Fruit fly (Drosophila melanogaster) whole organism, adult: Measurements from ENCODE around the gene CAH3.
A peak's percentile ranks its signal among the peaks of the same experiment; 100 is the strongest.

ENCODE experiments used
- CG11617 ChIP-seq: fragments of 200-800 bp; sonication (Bioruptor generic); optimal IDR thresholded peaks from 2 replicates; lab custom pipeline; 2017; ENCODE audit warnings: mild to moderate bottlenecking, missing biosample characterization, missing genetic modification reagents, missing genetic modification characterization
- CG12768 ChIP-seq: fragments of 200-800 bp; sonication (Bioruptor generic); optimal IDR thresholded peaks from 2 replicates; lab custom pipeline; 2017; ENCODE audit warnings: missing biosample characterization, missing genetic modification characterization, mild to moderate bottlenecking, moderate library complexity, missing genetic modification reagents
- CG14711 ChIP-seq: fragments of 200-800 bp; sonication (Bioruptor generic); optimal IDR thresholded peaks from 2 replicates; lab custom pipeline; 2018; ENCODE audit warnings: missing biosample characterization, mild to moderate bottlenecking, missing genetic modification characterization, moderate library complexity
- CG1620 ChIP-seq: fragments of 200-800 bp; sonication (Bioruptor generic); optimal IDR thresholded peaks from 2 replicates; lab custom pipeline; 2016; ENCODE audit warnings: missing biosample characterization, missing genetic modification characterization
- CG33017 ChIP-seq: fragments of 200-800 bp; sonication (Bioruptor generic); optimal IDR thresholded peaks from 2 replicates; lab custom pipeline; 2018; ENCODE audit warnings: missing biosample characterization, mild to moderate bottlenecking, missing genetic modification characterization, moderate library complexity
- CG5204 ChIP-seq: fragments of 200-800 bp; sonication (Bioruptor generic); optimal IDR thresholded peaks from 2 replicates; lab custom pipeline; 2016; ENCODE audit warnings: missing biosample characterization, missing genetic modification characterization
- CG7045 ChIP-seq: fragments of 200-800 bp; sonication (Bioruptor generic); optimal IDR thresholded peaks from 2 replicates; lab custom pipeline; 2017; ENCODE audit warnings: missing biosample characterization, mild to moderate bottlenecking, missing genetic modification characterization
- CG7101 ChIP-seq: fragments of 200-800 bp; sonication (Bioruptor generic); optimal IDR thresholded peaks from 2 replicates; lab custom pipeline; 2018; ENCODE audit warnings: missing biosample characterization, mild to moderate bottlenecking, missing genetic modification characterization, moderate library complexity
- Clk ChIP-seq: fragments of 200-800 bp; sonication (Bioruptor generic); optimal IDR thresholded peaks from 2 replicates; lab custom pipeline; 2017; ENCODE audit warnings: missing biosample characterization, missing genetic modification characterization
- Crg-1 ChIP-seq: fragments of 200-800 bp; sonication (Bioruptor generic); optimal IDR thresholded peaks from 2 replicates; lab custom pipeline; 2016; ENCODE audit warnings: missing biosample characterization, missing genetic modification characterization
- Hr96 ChIP-seq: fragments of 200-800 bp; sonication (Bioruptor generic); optimal IDR thresholded peaks from 2 replicates; lab custom pipeline; 2016; ENCODE audit warnings: missing biosample characterization, missing genetic modification characterization
- Mnt ChIP-seq: fragments of 200-800 bp; sonication (Bioruptor generic); optimal IDR thresholded peaks from 2 replicates; lab custom pipeline; 2016; ENCODE audit warnings: missing biosample characterization, mild to moderate bottlenecking, missing genetic modification characterization
- bab1 ChIP-seq: fragments of 200-800 bp; sonication (Bioruptor generic); optimal IDR thresholded peaks from 3 replicates; lab custom pipeline; 2019; ENCODE audit warnings: missing biosample characterization, mild to moderate bottlenecking, missing genetic modification characterization, moderate library complexity
- cic ChIP-seq: fragments of 200-800 bp; sonication (Bioruptor generic); optimal IDR thresholded peaks from 2 replicates; lab custom pipeline; 2017; ENCODE audit warnings: missing biosample characterization, mild to moderate bottlenecking, missing genetic modification characterization, moderate library complexity
- cnc ChIP-seq, 2 experiments: fragments of >200 bp; optimal IDR thresholded peaks; 2 replicates each; lab custom pipeline; 2017
- kay ChIP-seq: fragments of 200-800 bp; sonication (Bioruptor generic); peaks from one replicate; lab custom pipeline; 2016; ENCODE audit warnings: missing biosample characterization, missing genetic modification characterization, borderline replicate concordance
- ovo ChIP-seq: fragments of 200-800 bp; sonication (Bioruptor generic); optimal IDR thresholded peaks from 2 replicates; lab custom pipeline; 2016; ENCODE audit warnings: missing biosample characterization, missing genetic modification characterization
- pad ChIP-seq: fragments of 200-800 bp; sonication (Bioruptor generic); optimal IDR thresholded peaks from 3 replicates; lab custom pipeline; 2017; ENCODE audit warnings: missing biosample characterization, missing genetic modification characterization, mild to moderate bottlenecking, moderate library complexity, missing genetic modification reagents
- tj ChIP-seq: fragments of 200-800 bp; sonication (Bioruptor generic); optimal IDR thresholded peaks from 3 replicates; lab custom pipeline; 2017; ENCODE audit warnings: missing biosample characterization, mild to moderate bottlenecking, missing genetic modification characterization, moderate library complexity
- toe ChIP-seq: fragments of 200-800 bp; sonication (Bioruptor generic); optimal IDR thresholded peaks from 2 replicates; lab custom pipeline; 2016; ENCODE audit warnings: missing biosample characterization, missing genetic modification characterization

The CAH3 gene

DNA sequence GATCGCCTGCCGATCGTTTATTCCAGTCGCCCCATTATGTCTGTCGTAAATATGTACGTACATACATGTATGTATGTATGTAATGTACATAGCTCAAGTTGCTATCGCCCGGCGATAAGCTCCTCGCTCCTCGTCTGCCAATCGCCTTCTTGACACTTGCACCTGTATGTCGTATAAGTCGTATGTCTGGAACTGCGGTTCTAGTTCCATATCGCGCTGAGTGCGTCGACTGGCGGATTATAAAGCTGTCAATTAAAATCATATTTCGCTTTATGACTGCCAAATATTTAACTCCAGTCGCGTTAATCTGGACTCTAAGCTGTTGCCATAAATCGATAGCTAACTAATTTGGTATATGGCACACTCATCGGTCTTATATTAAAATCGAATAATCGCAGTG is 4.3 kb downstream of the CAH3 start:
- TF ChIP-seq tj (GFP tag; lab: Kevin White, UChicago) (peak; percentile 19), ovo (GFP tag; lab: Kevin White, UChicago) (no peak)

DNA sequence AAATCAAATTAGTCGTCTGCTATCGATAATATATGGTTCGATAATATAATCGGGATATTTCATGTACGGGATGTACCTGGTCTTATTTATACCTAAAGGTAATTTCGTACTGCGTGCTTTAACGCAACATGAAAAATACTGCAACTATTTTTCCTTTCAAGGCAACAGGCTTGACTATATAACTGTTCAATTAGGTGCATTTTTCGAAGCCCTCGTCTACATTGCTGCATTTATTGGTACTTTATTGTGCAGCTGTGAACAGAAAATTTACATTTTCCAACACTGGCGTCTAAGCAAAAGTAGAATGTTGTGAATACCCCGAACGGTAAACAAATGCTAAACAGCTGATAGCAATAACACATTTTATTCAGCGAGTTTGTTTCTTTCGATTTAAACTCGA is 9.0 kb downstream of the CAH3 start, which contains the start of the genes Ppt1 and Ogg1:
TSS of gene Ppt1 (minus strand) at position 225 of the 400 bp plus-strand sequence.
TSS of gene Ogg1 (plus strand) at position 325 of the 400 bp plus-strand sequence.
- TF ChIP-seq CG14711 (peak; percentile 65), Hr96 (peak; percentile 68), kay (GFP tag; lab: Kevin White, UChicago) (no peak), Mnt (peak; percentile 83), CG7101 (tag; lab: Kevin White, UChicago) (peak; percentile 75), Crg-1 (GFP tag; lab: Kevin White, UChicago) (peak; percentile 49), cnc (optimal IDR thresholded peaks at IDR 0.05; lab: Kevin White, UChicago) (no peak), CG12768 (peak; percentile 3), toe (peak; percentile 72), bab1 (GFP tag; lab: Kevin White, UChicago) (peak; percentile 81), cic (no peak), pad (GFP tag; lab: Kevin White, UChicago) (peak; percentile 55), CG7045 (GFP tag; lab: Kevin White, UChicago) (no peak), ovo (GFP tag; lab: Kevin White, UChicago) (peak; percentile 82), tj (GFP tag; lab: Kevin White, UChicago) (peak; percentile 40), CG33017 (tag; lab: Kevin White, UChicago) (no peak), CG11617 (GFP tag; lab: Kevin White, UChicago) (peak; percentile 42), CG1620 (GFP tag; lab: Kevin White, UChicago) (peak; percentile 90), CG5204 (peak; percentile 38)

DNA sequence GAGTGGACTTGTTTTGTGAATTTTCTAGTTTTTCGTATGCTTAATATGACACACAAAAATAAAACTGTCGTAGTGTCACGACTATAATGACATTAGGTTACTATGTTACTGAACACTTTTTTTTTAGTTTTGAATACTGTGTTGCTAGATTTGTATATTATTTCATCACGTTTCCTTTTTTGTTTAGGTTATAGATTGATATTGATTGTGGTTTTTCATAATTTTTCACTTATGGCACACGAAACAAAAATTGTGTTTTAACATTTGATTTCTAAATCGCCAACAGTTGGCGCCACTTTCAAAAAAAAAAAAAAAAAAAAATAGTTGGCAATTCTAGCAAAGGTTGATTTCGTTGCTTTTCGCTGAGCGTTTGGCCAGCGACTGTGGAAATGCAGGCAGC is 12.5 kb downstream of the CAH3 start, which contains the start of gene CG11294:
TSS of gene CG11294 (minus strand) at position 101 of the 400 bp plus-strand sequence.
- TF ChIP-seq Hr96 (no peak), Crg-1 (GFP tag; lab: Kevin White, UChicago) (no peak), CG11617 (GFP tag; lab: Kevin White, UChicago) (no peak), kay (GFP tag; lab: Kevin White, UChicago) (no peak), toe (no peak), CG5204 (no peak), Clk (GFP tag; lab: Kevin White, UChicago) (no peak), CG7101 (tag; lab: Kevin White, UChicago) (no peak), CG12768 (no peak), cnc (optimal IDR thresholded peaks at IDR 0.05; lab: Kevin White, UChicago) (no peak), CG1620 (GFP tag; lab: Kevin White, UChicago) (no peak), tj (GFP tag; lab: Kevin White, UChicago) (no peak), pad (GFP tag; lab: Kevin White, UChicago) (no peak), CG33017 (tag; lab: Kevin White, UChicago) (no peak), cic (no peak), CG7045 (GFP tag; lab: Kevin White, UChicago) (no peak), Mnt (no peak), ovo (GFP tag; lab: Kevin White, UChicago) (no peak), bab1 (GFP tag; lab: Kevin White, UChicago) (no peak), CG14711 (no peak)

DNA sequence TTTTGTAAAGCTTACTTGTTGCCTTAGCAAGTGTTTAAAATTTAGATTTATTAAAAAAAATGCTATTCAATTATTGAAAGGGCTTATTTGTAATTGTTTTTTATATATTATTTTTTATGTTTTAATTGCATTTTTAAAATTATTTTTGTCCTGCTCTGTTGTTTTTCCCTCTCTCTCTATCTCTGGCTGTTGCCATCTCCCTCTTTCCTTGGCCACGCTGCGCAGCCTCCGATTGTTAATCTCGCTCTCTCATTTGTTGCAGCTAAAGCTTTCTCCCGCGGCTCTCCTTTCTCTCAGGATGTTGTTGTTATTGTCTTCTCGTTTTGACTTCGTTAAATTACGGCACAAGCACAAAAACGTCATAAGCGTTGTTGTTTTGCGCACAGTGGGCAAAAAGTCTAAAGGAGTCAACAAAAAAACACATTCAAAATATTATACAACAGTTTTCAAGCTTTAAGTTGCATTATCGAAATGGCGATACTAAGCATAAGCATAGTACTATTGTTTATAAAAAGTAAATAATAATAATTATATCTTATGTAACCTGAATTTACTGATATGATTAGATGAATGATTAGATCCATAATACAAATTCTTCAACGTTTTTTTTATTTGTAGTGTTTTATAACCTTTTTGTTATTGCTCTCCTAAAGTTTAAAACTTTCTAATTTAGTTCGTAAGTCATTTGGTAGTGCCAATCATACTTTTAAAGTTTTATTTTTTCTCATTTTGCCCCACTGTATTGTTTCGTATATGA is 13.2 kb downstream of the CAH3 start:
- TF ChIP-seq pad (GFP tag; lab: Kevin White, UChicago) (no peak), tj (GFP tag; lab: Kevin White, UChicago) (no peak), toe (no peak), Hr96 (no peak), CG11617 (GFP tag; lab: Kevin White, UChicago) (no peak), kay (GFP tag; lab: Kevin White, UChicago) (no peak), CG1620 (GFP tag; lab: Kevin White, UChicago) (no peak), cic (no peak), Mnt (no peak), CG33017 (tag; lab: Kevin White, UChicago) (no peak), CG7045 (GFP tag; lab: Kevin White, UChicago) (no peak), cnc (optimal IDR thresholded peaks at IDR 0.05; lab: Kevin White, UChicago) (no peak), Crg-1 (GFP tag; lab: Kevin White, UChicago) (no peak), bab1 (GFP tag; lab: Kevin White, UChicago) (no peak), CG7101 (tag; lab: Kevin White, UChicago) (no peak), Clk (GFP tag; lab: Kevin White, UChicago) (no peak), ovo (GFP tag; lab: Kevin White, UChicago) (no peak)

DNA sequence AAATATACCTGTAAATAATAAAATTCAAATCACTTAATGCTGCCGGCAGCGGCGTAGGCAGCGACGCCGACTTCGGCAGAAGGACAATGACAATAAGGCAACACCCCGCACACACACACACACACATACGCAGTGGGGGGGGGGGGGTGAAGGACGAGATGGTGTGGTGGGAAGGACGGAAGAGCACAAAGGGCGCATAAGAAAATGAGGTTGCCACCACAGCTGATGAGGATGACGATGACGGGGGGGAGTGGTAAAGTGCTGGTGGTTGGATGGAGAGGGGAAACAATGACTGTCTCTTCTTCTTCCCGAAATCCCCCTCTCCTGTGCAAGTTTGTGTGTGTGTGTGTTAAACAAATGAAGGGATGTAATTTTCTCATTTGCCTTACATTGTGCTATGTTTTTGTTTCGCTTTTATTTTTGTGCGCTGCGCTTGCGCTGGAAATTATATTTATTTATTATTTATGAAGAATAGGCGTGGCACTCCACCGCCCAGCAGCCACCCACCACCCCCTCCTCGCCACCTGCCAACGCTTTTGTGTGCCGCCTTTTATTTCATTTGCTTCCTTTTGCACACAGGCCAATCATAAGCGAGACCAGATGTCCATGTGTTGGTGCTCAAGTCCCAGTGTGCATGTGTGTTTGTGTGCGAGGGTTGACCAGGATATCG is 13.9 kb downstream of the CAH3 start:
- TF ChIP-seq CG7045 (GFP tag; lab: Kevin White, UChicago): no peak
- no peak for TF ChIP-seq CG12768

DNA sequence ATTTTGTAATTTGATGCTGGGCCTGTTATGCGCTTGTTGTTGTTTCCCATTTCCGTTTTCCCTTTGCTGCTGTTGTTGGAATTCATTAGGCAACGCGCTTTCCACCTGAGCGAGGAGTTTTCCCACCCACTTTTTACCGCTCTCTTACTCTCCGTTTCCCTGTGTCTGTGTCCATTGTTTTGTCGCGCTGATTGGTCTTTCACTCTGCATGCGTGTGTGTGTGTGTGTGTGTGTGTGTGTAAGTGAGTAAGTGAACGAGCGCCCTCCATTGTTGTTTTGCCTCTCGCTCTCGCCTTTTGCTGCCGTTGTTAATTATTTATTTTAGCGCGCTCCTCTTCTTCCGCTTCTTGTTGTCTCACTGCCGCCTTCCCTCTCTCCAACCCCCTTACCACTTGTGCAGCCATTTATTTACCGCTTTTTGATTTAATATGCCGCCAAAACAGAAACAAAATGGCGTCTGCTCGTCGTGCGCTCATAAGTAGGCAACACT is 15.1 kb downstream of the CAH3 start:
- no peak for TF ChIP-seq CG1620 (GFP tag; lab: Kevin White, UChicago)
- no peak for TF ChIP-seq pad (GFP tag; lab: Kevin White, UChicago)
- TF ChIP-seq Clk (GFP tag; lab: Kevin White, UChicago): no peak
- no peak for TF ChIP-seq CG7045 (GFP tag; lab: Kevin White, UChicago)
- no peak for TF ChIP-seq Hr96
- TF ChIP-seq CG5204: no peak
- TF ChIP-seq Mnt: no peak
- no peak for TF ChIP-seq cnc (optimal IDR thresholded peaks at IDR 0.05; lab: Kevin White, UChicago)
- no peak for TF ChIP-seq CG12768
- no peak for TF ChIP-seq bab1 (GFP tag; lab: Kevin White, UChicago)
- no peak for TF ChIP-seq CG33017 (tag; lab: Kevin White, UChicago)
- no peak for TF ChIP-seq kay (GFP tag; lab: Kevin White, UChicago)
- no peak for TF ChIP-seq CG11617 (GFP tag; lab: Kevin White, UChicago)
- TF ChIP-seq CG7101 (tag; lab: Kevin White, UChicago): no peak
- TF ChIP-seq toe: no peak
- TF ChIP-seq tj (GFP tag; lab: Kevin White, UChicago): no peak
- TF ChIP-seq Crg-1 (GFP tag; lab: Kevin White, UChicago): no peak
- TF ChIP-seq cic: no peak
